Worm (Caenorhabditis elegans): ENCODE data around the gene arrd-25.

Gene arrd-25

ce11 chrX:14029392-14029791 lies 4.2 kb upstream of the arrd-25 start:
- TF ChIP-seq unc-62 (GFP tag; optimal IDR thresholded peaks at IDR 0.05) = no peak

- no peak for TF ChIP-seq unc-62 (GFP tag; optimal IDR thresholded peaks at IDR 0.05)
Measured at ce11 chrX:14029872-14030271, 3.7 kb upstream of the arrd-25 start.

ce11 chrX:14030524-14030923 lies 3.1 kb upstream of the arrd-25 start:
- TF ChIP-seq unc-62 (GFP tag; optimal IDR thresholded peaks at IDR 0.05) = no peak

- no peak for TF ChIP-seq unc-62 (GFP tag; optimal IDR thresholded peaks at IDR 0.05)
Measured at ce11 chrX:14039293-14039692, 5.7 kb downstream of the arrd-25 start.

- TF ChIP-seq unc-62 (GFP tag; optimal IDR thresholded peaks at IDR 0.05) = no peak
Measured at ce11 chrX:14044362-14044761, 10.8 kb downstream of the arrd-25 start.

ce11 chrX:14047609-14048008 lies 14.0 kb downstream of the arrd-25 start:
- no peak for TF ChIP-seq unc-62 (GFP tag; optimal IDR thresholded peaks at IDR 0.05)

- no peak for TF ChIP-seq unc-62 (GFP tag; optimal IDR thresholded peaks at IDR 0.05)
Measured at ce11 chrX:14049235-14049634, 15.6 kb downstream of the arrd-25 start, which contains the start of gene dyc-1. TSS of gene dyc-1 (plus strand) at chrX:14049535.

ce11 chrX:14053754-14054153 lies 20.2 kb downstream of the arrd-25 start:
- TF ChIP-seq unc-62 (GFP tag; optimal IDR thresholded peaks at IDR 0.05) = no peak

- no peak for TF ChIP-seq unc-62 (GFP tag; optimal IDR thresholded peaks at IDR 0.05)
Measured at ce11 chrX:14054799-14055198, 21.2 kb downstream of the arrd-25 start.

- no peak for TF ChIP-seq unc-62 (GFP tag; optimal IDR thresholded peaks at IDR 0.05)
Measured at ce11 chrX:14055715-14056114, 22.1 kb downstream of the arrd-25 start.

ce11 chrX:14056527-14056926 lies 22.9 kb downstream of the arrd-25 start:
- no peak for TF ChIP-seq unc-62 (GFP tag; optimal IDR thresholded peaks at IDR 0.05)

ce11 chrX:14062771-14063170 lies 29.2 kb downstream of the arrd-25 start:
- no peak for TF ChIP-seq unc-62 (GFP tag; optimal IDR thresholded peaks at IDR 0.05)

ce11 chrX:14063830-14064229 lies 30.2 kb downstream of the arrd-25 start:
- TF ChIP-seq unc-62 (GFP tag; optimal IDR thresholded peaks at IDR 0.05) = no peak

ce11 chrX:14067641-14068040 lies 34.0 kb downstream of the arrd-25 start, which contains the start of gene lgc-21:
TSS of gene lgc-21 (minus strand) at chrX:14067984.
- no peak for TF ChIP-seq unc-62 (GFP tag; optimal IDR thresholded peaks at IDR 0.05)

- TF ChIP-seq unc-62 (GFP tag; optimal IDR thresholded peaks at IDR 0.05) = no peak
Measured at ce11 chrX:14069528-14069927, 35.9 kb downstream of the arrd-25 start.

ce11 chrX:14070950-14071349 lies 37.4 kb downstream of the arrd-25 start, which contains the start of gene C33G3.4:
TSS of gene C33G3.4 (plus strand) at chrX:14071162.
- no peak for TF ChIP-seq unc-62 (GFP tag; optimal IDR thresholded peaks at IDR 0.05)

ce11 chrX:14078574-14078973 lies 45.0 kb downstream of the arrd-25 start, which contains the start of gene C33G3.5:
TSS of gene C33G3.5 (minus strand) at chrX:14078674.
- TF ChIP-seq unc-62 (GFP tag; optimal IDR thresholded peaks at IDR 0.05) = no peak

ce11 chrX:14084230-14084629 lies 50.6 kb downstream of the arrd-25 start, which contains the start of gene C33G3.6:
TSS of gene C33G3.6 (minus strand) at chrX:14084330.
- TF ChIP-seq unc-62 (GFP tag; optimal IDR thresholded peaks at IDR 0.05) = no peak

Measured in whole organism, dauer.